Worm (Caenorhabditis elegans) whole organism, L2 larva: Measurements from ENCODE around the gene ZC15.3.

ENCODE experiments used
- R02D3.7 ChIP-seq: fragments of 150-350 bp; optimal IDR thresholded peaks from 2 replicates; lab custom pipeline; 2014; ENCODE audit warnings: missing biosample characterization, missing genetic modification characterization
- Y55F3AM.14 ChIP-seq: fragments of 200-800 bp; sonication (Bioruptor generic); optimal IDR thresholded peaks from 2 replicates; lab custom pipeline; 2018; ENCODE audit warnings: mild to moderate bottlenecking, missing genetic modification characterization, missing compliant biosample characterization
- alr-1 ChIP-seq: fragments of 150-350 bp; optimal IDR thresholded peaks from 2 replicates; lab custom pipeline; 2014; ENCODE audit warnings: missing biosample characterization, missing genetic modification characterization
- aly-2 ChIP-seq: fragments of 150-350 bp; optimal IDR thresholded peaks from 2 replicates; lab custom pipeline; 2014; ENCODE audit warnings: missing biosample characterization, missing genetic modification characterization
- ama-1 ChIP-seq: fragments of 150-350 bp; optimal IDR thresholded peaks from 2 replicates; lab custom pipeline; 2018; ENCODE audit warnings: inconsistent platforms
- blmp-1 ChIP-seq: sonication (generic microtip); optimal IDR thresholded peaks from 2 replicates; lab custom pipeline; 2017; ENCODE audit warnings: missing genetic modification characterization, mild to moderate bottlenecking, missing compliant biosample characterization, antibody characterized with exemption, moderate library complexity; ENCODE audit not compliant: insufficient read depth
- ceh-82 ChIP-seq: fragments of 150-350 bp; optimal IDR thresholded peaks from 2 replicates; lab custom pipeline; 2014; ENCODE audit warnings: missing biosample characterization, missing genetic modification characterization
- crh-2 ChIP-seq: sonication (generic microtip); optimal IDR thresholded peaks from 2 replicates; lab custom pipeline; 2017; ENCODE audit warnings: missing biosample characterization, missing genetic modification characterization
- dmd-4 ChIP-seq: sonication (generic microtip); optimal IDR thresholded peaks from 2 replicates; lab custom pipeline; 2017; ENCODE audit warnings: missing biosample characterization, missing genetic modification characterization
- egl-27 ChIP-seq: sonication (generic microtip); optimal IDR thresholded peaks from 3 replicates; lab custom pipeline; 2017; ENCODE audit warnings: missing biosample characterization, missing genetic modification reagents, missing genetic modification characterization
- elt-1 ChIP-seq: fragments of 150-350 bp; optimal IDR thresholded peaks from 2 replicates; lab custom pipeline; 2014; ENCODE audit warnings: missing biosample characterization, missing genetic modification characterization
- elt-3 ChIP-seq: sonication (generic microtip); optimal IDR thresholded peaks from 2 replicates; lab custom pipeline; 2017; ENCODE audit warnings: missing biosample characterization, missing genetic modification characterization
- fos-1 ChIP-seq: fragments of 150-350 bp; optimal IDR thresholded peaks from 2 replicates; lab custom pipeline; 2014; ENCODE audit warnings: missing biosample characterization, missing genetic modification characterization
- lin-11 ChIP-seq: fragments of 150-350 bp; sonication (generic microtip); optimal IDR thresholded peaks from 2 replicates; lab custom pipeline; 2014; ENCODE audit warnings: missing biosample characterization, missing genetic modification characterization, inconsistent platforms, mixed read lengths
- lin-13 ChIP-seq: fragments of 150-350 bp; optimal IDR thresholded peaks from 2 replicates; lab custom pipeline; 2014; ENCODE audit warnings: missing biosample characterization, missing genetic modification reagents, missing genetic modification characterization
- lin-39 ChIP-seq: fragments of 150-350 bp; optimal IDR thresholded peaks from 2 replicates; lab custom pipeline; 2014; ENCODE audit warnings: missing biosample characterization, missing genetic modification reagents, missing genetic modification characterization
- lsy-2 ChIP-seq, 2 experiments: fragments of 150-350 bp in 1 of 2; sonication (generic microtip) in 1 of 2; optimal IDR thresholded peaks; 2 replicates each; lab custom pipeline; 2014 to 2017; ENCODE audit warnings: missing biosample characterization in 2 of 2, missing genetic modification characterization in 2 of 2
- mab-5 ChIP-seq: fragments of 150-350 bp; optimal IDR thresholded peaks from 2 replicates; lab custom pipeline; 2014; ENCODE audit warnings: missing biosample characterization, missing genetic modification characterization
- mbf-1 ChIP-seq: sonication (generic microtip); optimal IDR thresholded peaks from 2 replicates; lab custom pipeline; 2017; ENCODE audit warnings: missing biosample characterization, missing genetic modification characterization
- mdl-1 ChIP-seq, 2 experiments: fragments of 150-350 bp in 1 of 2; sonication (generic microtip) in 1 of 2; optimal IDR thresholded peaks; 2 replicates each; lab custom pipeline; 2017; ENCODE audit warnings: missing biosample characterization in 2 of 2, missing genetic modification characterization in 2 of 2
- nhr-10 ChIP-seq: sonication (generic microtip); optimal IDR thresholded peaks from 2 replicates; lab custom pipeline; 2017; ENCODE audit warnings: missing biosample characterization, missing genetic modification characterization
- nhr-12 ChIP-seq: fragments of 150-350 bp; optimal IDR thresholded peaks from 2 replicates; lab custom pipeline; 2014; ENCODE audit warnings: missing biosample characterization, missing genetic modification characterization
- nhr-129 ChIP-seq: fragments of 150-350 bp; optimal IDR thresholded peaks from 2 replicates; lab custom pipeline; 2014; ENCODE audit warnings: missing biosample characterization, missing genetic modification characterization
- nhr-23 ChIP-seq: fragments of 150-350 bp; optimal IDR thresholded peaks from 2 replicates; lab custom pipeline; 2014; ENCODE audit warnings: missing biosample characterization, missing genetic modification reagents, missing genetic modification characterization
- nhr-237 ChIP-seq: fragments of 150-350 bp; optimal IDR thresholded peaks from 2 replicates; lab custom pipeline; 2014; ENCODE audit warnings: missing biosample characterization, missing genetic modification characterization
- nhr-77 ChIP-seq: fragments of 150-350 bp; optimal IDR thresholded peaks from 2 replicates; lab custom pipeline; 2014; ENCODE audit warnings: missing biosample characterization, missing genetic modification characterization
- sem-4 ChIP-seq: fragments of 150-350 bp; optimal IDR thresholded peaks from 2 replicates; lab custom pipeline; 2014; ENCODE audit warnings: missing biosample characterization, missing genetic modification reagents, missing genetic modification characterization
- skn-1 ChIP-seq: sonication (generic microtip); optimal IDR thresholded peaks from 2 replicates; lab custom pipeline; 2017; ENCODE audit warnings: missing biosample characterization, missing genetic modification characterization
- sma-3 ChIP-seq: sonication (generic microtip); optimal IDR thresholded peaks from 2 replicates; lab custom pipeline; 2016; ENCODE audit warnings: missing genetic modification reagents, missing genetic modification characterization, missing compliant biosample characterization
- snpc-4 ChIP-seq: fragments of 150-350 bp; optimal IDR thresholded peaks from 2 replicates; lab custom pipeline; 2014; ENCODE audit warnings: missing biosample characterization, missing genetic modification characterization
- unc-39 ChIP-seq: fragments of 150-350 bp; optimal IDR thresholded peaks from 2 replicates; lab custom pipeline; 2014; ENCODE audit warnings: missing biosample characterization, missing genetic modification characterization
- unc-55 ChIP-seq: fragments of 150-350 bp; sonication (generic microtip); optimal IDR thresholded peaks from 3 replicates; lab custom pipeline; 2014; ENCODE audit warnings: missing biosample characterization, missing genetic modification reagents, missing genetic modification characterization
- zag-1 ChIP-seq: fragments of 150-350 bp; optimal IDR thresholded peaks from 2 replicates; lab custom pipeline; 2014; ENCODE audit warnings: missing biosample characterization, missing genetic modification characterization
- ztf-11 ChIP-seq: sonication (generic microtip); optimal IDR thresholded peaks from 2 replicates; lab custom pipeline; 2017; ENCODE audit warnings: missing biosample characterization, missing genetic modification characterization
- ztf-4 ChIP-seq: fragments of 150-350 bp; optimal IDR thresholded peaks from 2 replicates; lab custom pipeline; 2014; ENCODE audit warnings: missing biosample characterization, missing genetic modification characterization

ZC15.3 gene

DNA sequence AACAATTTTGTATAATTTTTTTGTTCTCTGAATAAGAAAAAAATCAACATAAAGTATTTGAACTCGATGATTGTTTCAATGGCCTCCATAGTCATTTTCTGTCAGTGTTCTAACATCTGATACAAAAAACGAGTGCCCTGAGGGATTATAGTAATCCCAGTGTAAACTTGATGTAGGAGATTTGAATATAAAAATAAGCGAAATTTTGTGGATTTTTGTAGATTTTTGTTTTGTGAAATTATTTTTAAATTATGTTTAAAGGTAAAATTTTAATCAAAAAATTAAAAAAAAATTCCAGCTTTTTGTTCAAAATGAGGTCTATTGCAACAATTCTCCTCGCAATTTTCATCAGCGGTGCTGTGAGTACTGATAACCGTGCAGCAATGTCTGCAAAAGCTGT, 22.0 kb downstream of the ZC15.3 start, which contains the start of gene Y38H6A.1:
Gene Y38H6A.1 (plus strand): TSS at position 301 of the 400 bp plus-strand sequence.
- TF ChIP-seq mab-5: no peak
- TF ChIP-seq, all 48 proteins: peak for 0

DNA sequence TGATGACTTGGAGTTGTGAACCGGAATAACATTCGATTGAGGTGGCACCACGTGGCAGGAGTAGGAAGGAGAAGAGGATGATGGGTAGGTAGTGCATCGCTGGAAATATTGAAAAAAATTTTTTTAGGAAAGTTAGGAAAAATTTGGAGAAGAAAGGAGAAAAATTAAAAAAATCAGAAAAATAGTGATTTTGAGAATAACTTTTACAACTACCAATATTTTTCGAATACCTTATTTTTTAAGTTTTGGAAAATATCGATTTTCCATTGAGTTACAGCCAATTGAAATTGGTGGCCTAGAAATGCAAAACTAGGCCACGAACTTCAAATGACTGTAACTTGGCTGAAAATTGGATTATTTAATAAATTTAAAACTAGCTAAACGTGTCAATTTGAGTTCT, 31.9 kb downstream of the ZC15.3 start, which contains the start of gene Y38H6A.5:
Gene Y38H6A.5 (minus strand): TSS at position 101 of the 400 bp plus-strand sequence.
- TF ChIP-seq nhr-12 (tag; lab: Kevin White, UChicago) (no peak), egl-27 (no peak), nhr-129 (no peak), snpc-4 (tag; lab: Kevin White, UChicago) (no peak), lin-39 (tag; lab: Kevin White, UChicago) (no peak), nhr-10 (tag; lab: Kevin White, UChicago) (no peak), nhr-23 (tag; lab: Kevin White, UChicago) (no peak), sma-3 (GFP tag; lab: Kevin White, UChicago) (no peak), elt-3 (no peak), lin-11 (tag; lab: Kevin White, UChicago) (no peak), R02D3.7 (no peak), alr-1 (tag; lab: Kevin White, UChicago) (no peak), Y55F3AM.14 (GFP tag; lab: Kevin White, UChicago) (no peak), elt-1 (tag; lab: Kevin White, UChicago) (no peak), nhr-237 (no peak), sem-4 (no peak), ztf-11 (tag; lab: Kevin White, UChicago) (no peak), blmp-1 (tag; lab: Kevin White, UChicago) (no peak), mdl-1 (tag; optimal IDR thresholded peaks at IDR 0.05; lab: Kevin White, UChicago) (no peak)
- TF ChIP-seq, all 48 proteins: peak for 0

ce11 chrV:20338020-20338419, 34.6 kb downstream of the ZC15.3 start:
- no peak for TF ChIP-seq aly-2 (tag; lab: Kevin White, UChicago)
- TF ChIP-seq fos-1 (tag; lab: Kevin White, UChicago): no peak
- TF ChIP-seq zag-1 (tag; lab: Kevin White, UChicago): no peak
- no peak for TF ChIP-seq blmp-1 (tag; lab: Kevin White, UChicago)
- no peak for TF ChIP-seq unc-55 (GFP tag; lab: Kevin White, UChicago)
- no peak for TF ChIP-seq nhr-237
- TF ChIP-seq skn-1 (tag; lab: Kevin White, UChicago): no peak
- no peak for TF ChIP-seq nhr-77 (tag; lab: Kevin White, UChicago)
- no peak for TF ChIP-seq R02D3.7
- no peak for TF ChIP-seq lin-13 (GFP tag; lab: Kevin White, UChicago)
- TF ChIP-seq mbf-1 (tag; lab: Kevin White, UChicago): no peak
- no peak for TF ChIP-seq dmd-4 (tag; lab: Kevin White, UChicago)
- TF ChIP-seq ama-1 (lab: Kevin White, UChicago): no peak

- TF ChIP-seq snpc-4 (tag; lab: Kevin White, UChicago): no peak
- TF ChIP-seq ztf-4 (tag; lab: Kevin White, UChicago): no peak
- TF ChIP-seq lin-39 (tag; lab: Kevin White, UChicago): no peak
- no peak for TF ChIP-seq fos-1 (tag; lab: Kevin White, UChicago)
- TF ChIP-seq Y55F3AM.14 (GFP tag; lab: Kevin White, UChicago): no peak
- TF ChIP-seq lsy-2 (tag; optimal IDR thresholded peaks at IDR 0.05; lab: Kevin White, UChicago): no peak
- TF ChIP-seq nhr-12 (tag; lab: Kevin White, UChicago): no peak
- TF ChIP-seq unc-39 (tag; lab: Kevin White, UChicago): no peak
- TF ChIP-seq crh-2 (tag; lab: Kevin White, UChicago): no peak
- no peak for TF ChIP-seq mab-5
- no peak for TF ChIP-seq R02D3.7
- TF ChIP-seq egl-27: no peak
- no peak for TF ChIP-seq alr-1 (tag; lab: Kevin White, UChicago)
- no peak for TF ChIP-seq ceh-82 (tag; lab: Kevin White, UChicago)
- no peak for TF ChIP-seq mdl-1 (tag; optimal IDR thresholded peaks at IDR 0.05; lab: Kevin White, UChicago)
- no peak for TF ChIP-seq dmd-4 (tag; lab: Kevin White, UChicago)
These were observed 35.5 kb downstream of the ZC15.3 start for ce11 chrV:20338870-20339269.

DNA sequence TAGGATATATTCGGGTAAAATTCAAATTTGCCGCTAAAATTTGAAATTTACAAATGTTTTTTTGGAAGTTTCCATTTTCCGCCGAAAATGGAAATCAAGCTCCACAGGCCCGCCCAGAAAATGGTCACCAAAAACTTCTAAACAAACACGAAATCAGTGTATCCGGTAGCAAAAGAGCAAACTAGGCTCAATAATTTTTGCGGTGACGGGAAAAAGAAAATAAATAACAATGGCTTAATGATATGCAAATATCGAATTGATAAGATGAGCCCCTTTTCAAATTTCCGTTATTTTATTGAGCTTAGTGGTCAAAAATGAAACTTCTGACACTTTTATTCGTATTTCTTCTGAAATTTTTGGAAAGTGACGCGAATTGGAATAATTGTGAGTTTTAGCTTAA, 41.5 kb downstream of the ZC15.3 start, which contains the start of gene Y38H6A.3:
Gene Y38H6A.3 (plus strand): TSS at position 301 of the 400 bp plus-strand sequence.
- no peak for TF ChIP-seq snpc-4 (tag; lab: Kevin White, UChicago)
- no peak for TF ChIP-seq elt-3
- TF ChIP-seq, all 48 proteins: peak for 0
